Fruit fly (Drosophila melanogaster) S2 (cell line): ENCODE data around the gene alpha-Est7.

Experiments
- CG8478 ChIP-seq: fragments of >200 bp; optimal IDR thresholded peaks from 2 replicates; lab custom pipeline; 2018
- CTCF ChIP-seq, 2 experiments: fragments of >200 bp; optimal IDR thresholded peaks; 2 replicates each; lab custom pipeline; 2018

alpha-Est7 gene

dm6 chr3R:7515599-7516069, 7.9 kb downstream of the alpha-Est7 start, which contains the start of gene alpha-Est8:
Gene alpha-Est8 (minus strand): TSS chr3R:7515670.
- TF ChIP-seq CG8478 (lab: Kevin White, UChicago) (no peak), CTCF (optimal IDR thresholded peaks at IDR 0.05; lab: Kevin White, UChicago) (no peak)

- TF ChIP-seq CTCF (optimal IDR thresholded peaks at IDR 0.05; lab: Kevin White, UChicago) (no peak), CG8478 (lab: Kevin White, UChicago) (no peak)
Observed at dm6 chr3R:7514232-7514863, 9.2 kb downstream of the alpha-Est7 start.

dm6 chr3R:7508198-7508837, 15.2 kb downstream of the alpha-Est7 start:
- TF ChIP-seq CTCF (optimal IDR thresholded peaks at IDR 0.05; lab: Kevin White, UChicago) (no peak), CG8478 (lab: Kevin White, UChicago) (no peak)

dm6 chr3R:7506314-7506988, 17.1 kb downstream of the alpha-Est7 start:
- TF ChIP-seq CTCF (optimal IDR thresholded peaks at IDR 0.05; lab: Kevin White, UChicago) (no peak), CG8478 (lab: Kevin White, UChicago) (no peak)

dm6 chr3R:7504989-7505761, 18.4 kb downstream of the alpha-Est7 start, which contains the start of gene alpha-Est9:
Gene alpha-Est9 (minus strand): TSS chr3R:7505098.
- TF ChIP-seq CG8478 (lab: Kevin White, UChicago): no peak
- no peak for TF ChIP-seq CTCF (optimal IDR thresholded peaks at IDR 0.05; lab: Kevin White, UChicago)

- TF ChIP-seq CG8478 (lab: Kevin White, UChicago) (no peak), CTCF (optimal IDR thresholded peaks at IDR 0.05; lab: Kevin White, UChicago) (no peak)
Observed at dm6 chr3R:7503216-7503615, 20.3 kb downstream of the alpha-Est7 start.

- TF ChIP-seq CG8478 (lab: Kevin White, UChicago) (no peak), CTCF (optimal IDR thresholded peaks at IDR 0.05; lab: Kevin White, UChicago) (no peak)
Observed at dm6 chr3R:7502276-7502675, 21.3 kb downstream of the alpha-Est7 start, which contains the start of gene Mics1. Gene Mics1 (minus strand): TSS chr3R:7502376.

- TF ChIP-seq CG8478 (lab: Kevin White, UChicago) (no peak), CTCF (optimal IDR thresholded peaks at IDR 0.05; lab: Kevin White, UChicago) (no peak)
Observed at dm6 chr3R:7500513-7500912, 23.0 kb downstream of the alpha-Est7 start.

dm6 chr3R:7499488-7499887, 24.1 kb downstream of the alpha-Est7 start:
- TF ChIP-seq CTCF (optimal IDR thresholded peaks at IDR 0.05; lab: Kevin White, UChicago) (no peak), CG8478 (lab: Kevin White, UChicago) (no peak)

dm6 chr3R:7497488-7497887, 26.1 kb downstream of the alpha-Est7 start:
- TF ChIP-seq CG8478 (lab: Kevin White, UChicago) (no peak), CTCF (optimal IDR thresholded peaks at IDR 0.05; lab: Kevin White, UChicago) (no peak)

dm6 chr3R:7493745-7494144, 29.8 kb downstream of the alpha-Est7 start, which contains the start of gene alpha-Est10:
Gene alpha-Est10 (minus strand): TSS chr3R:7493845.
- no peak for TF ChIP-seq CG8478 (lab: Kevin White, UChicago)
- no peak for TF ChIP-seq CTCF (optimal IDR thresholded peaks at IDR 0.05; lab: Kevin White, UChicago)

dm6 chr3R:7493171-7493570, 30.4 kb downstream of the alpha-Est7 start, which contains the start of gene CG42656:
Gene CG42656 (minus strand): TSS chr3R:7493271.
- TF ChIP-seq CG8478 (lab: Kevin White, UChicago) (no peak), CTCF (optimal IDR thresholded peaks at IDR 0.05; lab: Kevin White, UChicago) (no peak)

dm6 chr3R:7492099-7492498, 31.5 kb downstream of the alpha-Est7 start:
- TF ChIP-seq CG8478 (lab: Kevin White, UChicago) (no peak), CTCF (optimal IDR thresholded peaks at IDR 0.05; lab: Kevin White, UChicago) (no peak)

dm6 chr3R:7491453-7491853, 32.1 kb downstream of the alpha-Est7 start:
- TF ChIP-seq CTCF (optimal IDR thresholded peaks at IDR 0.05; lab: Kevin White, UChicago) (no peak), CG8478 (lab: Kevin White, UChicago) (no peak)
